Worm (Caenorhabditis elegans): ENCODE measurements around the gene twk-16.

The twk-16 gene

DNA sequence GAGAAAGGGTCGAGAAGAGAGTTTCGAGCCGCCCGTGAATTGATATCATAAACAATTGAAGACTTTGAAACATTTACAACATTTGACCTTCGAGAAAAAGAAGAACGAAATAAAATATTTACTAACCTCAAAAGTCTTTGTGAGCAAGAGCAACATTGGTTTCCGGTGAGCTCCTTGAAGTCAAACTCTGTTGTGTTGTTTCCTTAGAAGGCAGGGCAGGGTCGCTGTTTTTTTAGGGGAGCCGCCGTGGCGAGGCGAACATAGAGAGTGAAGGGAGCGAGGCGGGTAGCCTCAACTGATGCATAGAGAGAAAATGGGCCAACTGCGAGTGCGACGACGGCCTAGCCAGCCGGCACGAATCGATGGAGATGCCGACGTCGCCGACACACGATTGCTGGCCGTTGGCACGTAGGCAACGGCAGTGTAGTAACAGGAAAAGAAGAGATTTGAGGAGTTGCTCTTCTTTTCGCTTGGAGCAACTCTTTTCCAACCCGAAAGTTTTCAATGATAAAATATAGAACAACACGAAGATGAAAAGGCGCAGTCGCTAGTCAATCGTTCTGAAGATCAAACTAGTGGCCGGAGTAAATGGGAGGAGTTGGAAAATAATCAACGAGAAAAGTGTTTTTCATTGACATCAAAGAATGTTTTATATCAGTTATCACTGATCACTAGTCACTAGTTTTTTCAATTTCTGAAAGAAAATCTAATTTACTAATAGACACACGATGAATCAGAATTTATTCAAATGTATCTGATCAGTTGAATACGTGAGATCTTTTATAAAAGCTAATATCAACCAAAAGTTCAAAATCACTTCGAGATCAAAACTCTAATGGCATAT is 35.3 kb downstream of the twk-16 start, which contains the start of gene mai-1:
TSS of gene mai-1 (minus strand) at position 557 of the 844 bp plus-strand sequence.
- TF ChIP-seq zag-1 (tag; optimal IDR thresholded peaks at IDR 0.05) (no peak), lin-38 (GFP tag; IDR thresholded peaks at IDR 0.05) (peak; percentile 9; the same call in 1 of the 2 replicates), fkh-10 (GFP tag; optimal IDR thresholded peaks at IDR 0.05) (peak; percentile 42), F49E8.2 (tag; optimal IDR thresholded peaks at IDR 0.05; ENCODE audit: borderline replicate concordance) (no peak), saeg-2 (GFP tag; IDR thresholded peaks at IDR 0.05) (no peak), spr-1 (tag; optimal IDR thresholded peaks at IDR 0.05) (no peak), php-3 (GFP tag; IDR thresholded peaks at IDR 0.05) (no peak), F26F4.8 (GFP tag; conservative IDR thresholded peaks at IDR 0.05) (no peak), daf-12 (tag; optimal IDR thresholded peaks at IDR 0.05) (no peak), egl-43 (GFP tag; IDR thresholded peaks at IDR 0.05) (peak; percentile 81), mes-2 (tag; optimal IDR thresholded peaks at IDR 0.05; ENCODE audit: poor library complexity, severe bottlenecking) (no peak), nhr-11 (tag; optimal IDR thresholded peaks at IDR 0.05) (peak; percentile 5), madf-9 (GFP tag; conservative IDR thresholded peaks at IDR 0.05) (peak; percentile 59; the same call in 1 of the 2 replicates), mdl-1 (tag; optimal IDR thresholded peaks at IDR 0.05) (peak in 1 of 2 experiments; percentile 10), zfp-3 (GFP tag; conservative IDR thresholded peaks at IDR 0.05) (no peak), skn-1 (tag; optimal IDR thresholded peaks at IDR 0.05) (no peak), Y75B8A.6 (GFP tag; IDR thresholded peaks at IDR 0.05) (0 out of 2 replicates have a peak, but pooled peaks have one; percentile 40), fos-1 (tag; optimal IDR thresholded peaks at IDR 0.05) (no peak), ceh-62 (tag; optimal IDR thresholded peaks at IDR 0.05) (no peak), nhr-102 (tag; optimal IDR thresholded peaks at IDR 0.05) (no peak), hmg-1.1 (GFP tag; IDR thresholded peaks at IDR 0.05) (peak; percentile 88), daf-8 (GFP tag; IDR thresholded peaks at IDR 0.05) (no peak), ceh-28 (tag; optimal IDR thresholded peaks at IDR 0.05) (no peak), dmd-9 (GFP tag; IDR thresholded peaks at IDR 0.05) (no peak), nhr-25 (tag; optimal IDR thresholded peaks at IDR 0.05; ENCODE audit: borderline replicate concordance, insufficient read depth) (no peak), unc-62 (GFP tag; optimal IDR thresholded peaks at IDR 0.05 in 1 of 2) (peak in 1 of 2 experiments; percentile 79), unc-62 (tag; optimal IDR thresholded peaks at IDR 0.05) (no peak), unc-39 (tag; optimal IDR thresholded peaks at IDR 0.05) (no peak), ZK337.2 (GFP tag; IDR thresholded peaks at IDR 0.05) (no peak), nhr-28 (tag; optimal IDR thresholded peaks at IDR 0.05) (peak; percentile 7), attf-4 (tag; optimal IDR thresholded peaks at IDR 0.05) (no peak), gei-8 (GFP tag; optimal IDR thresholded peaks at IDR 0.05) (no peak), pha-4 (GFP tag; IDR thresholded peaks at IDR 0.05) (no peak), pha-4 (tag; optimal IDR thresholded peaks at IDR 0.05) (no peak), lsy-2 (tag; optimal IDR thresholded peaks at IDR 0.05) (peak; percentile 7 to 24), dmd-8 (GFP tag; IDR thresholded peaks at IDR 0.05) (no peak), nhr-48 (tag; optimal IDR thresholded peaks at IDR 0.05) (peak; percentile 47), mxl-2 (GFP tag; conservative IDR thresholded peaks at IDR 0.05) (no peak), pqm-1 (tag; optimal IDR thresholded peaks at IDR 0.05) (peak; percentile 29), ceh-20 (GFP tag; IDR thresholded peaks at IDR 0.05) (peak; percentile 55; the same call in 1 of the 2 replicates), F44E2.7 (GFP tag; IDR thresholded peaks at IDR 0.05) (no peak), mep-1 (tag; optimal IDR thresholded peaks at IDR 0.05) (peak; percentile 15), hlh-30 (tag; optimal IDR thresholded peaks at IDR 0.05; ENCODE audit: insufficient read depth) (no peak), zip-2 (tag; optimal IDR thresholded peaks at IDR 0.05) (no peak), hif-1 (tag; optimal IDR thresholded peaks at IDR 0.05) (peak; percentile 95 to 100), dve-1 (tag; optimal IDR thresholded peaks at IDR 0.05; ENCODE audit: insufficient read depth) (no peak), daf-19 (GFP tag; conservative IDR thresholded peaks at IDR 0.05) (0 out of 2 replicates have a peak, but pooled peaks have one; percentile 36), aly-2 (tag; optimal IDR thresholded peaks at IDR 0.05) (no peak), set-16 (GFP tag; IDR thresholded peaks at IDR 0.05) (peak; percentile 89)
